Fruit fly (Drosophila melanogaster): ENCODE measurements around the gene Clp.
A peak's percentile ranks its signal among the peaks of the same experiment; 100 is the strongest.

Gene Clp

dm6 chr2L:856001-856400, 36.2 kb downstream of the Clp start (continued):
- no peak for TF ChIP-seq tup (GFP tag; optimal IDR thresholded peaks at IDR 0.05)
- peak; percentile 75 for TF ChIP-seq Med (GFP tag)
- no peak for TF ChIP-seq kah (GFP tag; optimal IDR thresholded peaks at IDR 0.05)
- TF ChIP-seq sens-2 (GFP tag; IDR thresholded peaks at IDR 0.05), result no peak
- TF ChIP-seq CG14050 (GFP tag; IDR thresholded peaks at IDR 0.05), result no peak
- TF ChIP-seq C15 (GFP tag; IDR thresholded peaks at IDR 0.05), result no peak
- no peak for TF ChIP-seq ranshi (GFP tag; IDR thresholded peaks at IDR 0.05)
- TF ChIP-seq CG12071 (GFP tag; optimal IDR thresholded peaks at IDR 0.05), result peak; percentile 26
- TF ChIP-seq CG1233 (GFP tag; optimal IDR thresholded peaks at IDR 0.05), result peak; percentile 36
- no peak for TF ChIP-seq Aef1 (GFP tag; IDR thresholded peaks at IDR 0.05)
- TF ChIP-seq hkb (optimal IDR thresholded peaks at IDR 0.05), result no peak
- TF ChIP-seq hkb (GFP tag; IDR thresholded peaks at IDR 0.05), result peak; percentile 64; the same call in 1 of the 2 replicates
- TF ChIP-seq zen (tag; optimal IDR thresholded peaks at IDR 0.05), result no peak
- no peak for TF ChIP-seq Ets97D (GFP tag; optimal IDR thresholded peaks at IDR 0.05)
- no peak for TF ChIP-seq CG13624 (GFP tag; optimal IDR thresholded peaks at IDR 0.05)
- peak; percentile 37; the same call in 1 of the 3 replicates for TF ChIP-seq zfh1 (GFP tag; IDR thresholded peaks at IDR 0.05)
- TF ChIP-seq CG8944 (GFP tag; optimal IDR thresholded peaks at IDR 0.05), result no peak
- TF ChIP-seq HLH3B (GFP tag; IDR thresholded peaks at IDR 0.05), result peak; percentile 21; the same call in 1 of the 2 replicates
- no peak for TF ChIP-seq so (GFP tag; IDR thresholded peaks at IDR 0.05)
- no peak for TF ChIP-seq Xbp1 (GFP tag; optimal IDR thresholded peaks at IDR 0.05)
- TF ChIP-seq CG12219 (GFP tag; optimal IDR thresholded peaks at IDR 0.05), result no peak
- no peak for TF ChIP-seq dimm (GFP tag; IDR thresholded peaks at IDR 0.05)
- no peak for TF ChIP-seq nom (GFP tag; optimal IDR thresholded peaks at IDR 0.05)
- TF ChIP-seq CG12155 (GFP tag; optimal IDR thresholded peaks at IDR 0.05), result no peak
- TF ChIP-seq CG6272 (GFP tag; IDR thresholded peaks at IDR 0.05), result no peak
- TF ChIP-seq CG2120 (GFP tag; optimal IDR thresholded peaks at IDR 0.05), result peak; percentile 33
- peak; percentile 40 for TF ChIP-seq CG10543 (GFP tag; optimal IDR thresholded peaks at IDR 0.05)
- TF ChIP-seq vnd (GFP tag; IDR thresholded peaks at IDR 0.05; ENCODE audit: partially characterized antibody), result no peak
- no peak for TF ChIP-seq Spps (tag; optimal IDR thresholded peaks at IDR 0.05)
- no peak for TF ChIP-seq Dbx (GFP tag; IDR thresholded peaks at IDR 0.05)
- no peak for TF ChIP-seq Atf-2 (GFP tag; optimal IDR thresholded peaks at IDR 0.05)
- TF ChIP-seq chif (GFP tag; optimal IDR thresholded peaks at IDR 0.05), result no peak
- TF ChIP-seq CG33557 (GFP tag; optimal IDR thresholded peaks at IDR 0.05), result peak; percentile 31
- TF ChIP-seq Hr39 (optimal IDR thresholded peaks at IDR 0.05), result no peak
- no peak for TF ChIP-seq mld (GFP tag; IDR thresholded peaks at IDR 0.05; ENCODE audit: partially characterized antibody)
- no peak for TF ChIP-seq ssp (GFP tag; IDR thresholded peaks at IDR 0.05)
- TF ChIP-seq CG11085 (GFP tag; IDR thresholded peaks at IDR 0.05), result no peak
- no peak for TF ChIP-seq CG6654 (GFP tag; optimal IDR thresholded peaks at IDR 0.05)
- TF ChIP-seq pb (GFP tag; optimal IDR thresholded peaks at IDR 0.05), result no peak
- TF ChIP-seq CG3407 (GFP tag; optimal IDR thresholded peaks at IDR 0.05), result peak; percentile 45
- peak in 1 of 2 experiments; percentile 37 for TF ChIP-seq bsh (GFP tag; optimal IDR thresholded peaks at IDR 0.05)
- peak; percentile 52 for TF ChIP-seq CG4328 (GFP tag; optimal IDR thresholded peaks at IDR 0.05)
- no peak for TF ChIP-seq CG2889 (GFP tag; IDR thresholded peaks at IDR 0.05)
- TF ChIP-seq trem (tag; optimal IDR thresholded peaks at IDR 0.05), result no peak
- no peak for TF ChIP-seq vfl (GFP tag; optimal IDR thresholded peaks at IDR 0.05)
- TF ChIP-seq caup (GFP tag; optimal IDR thresholded peaks at IDR 0.05; ENCODE audit: severe bottlenecking), result peak; percentile 38
- no peak for TF ChIP-seq Nf-YA (GFP tag; IDR thresholded peaks at IDR 0.05)
- TF ChIP-seq CG12391 (tag; optimal IDR thresholded peaks at IDR 0.05), result no peak
